Worm (Caenorhabditis elegans): Measurements from ENCODE around the gene nhr-76.

The nhr-76 gene

ce11 chrIV:615244-615643, 12.1 kb upstream of the nhr-76 start, which contains the start of gene C18H7.1:
C18H7.1 (plus strand) TSS chrIV:615544.
- TF ChIP-seq mbf-1 (tag; optimal IDR thresholded peaks at IDR 0.05) (no peak), nhr-25 (tag; optimal IDR thresholded peaks at IDR 0.05) (no peak), nhr-12 (tag; optimal IDR thresholded peaks at IDR 0.05) (no peak), sem-4 (tag; optimal IDR thresholded peaks at IDR 0.05) (no peak), lin-11 (tag; optimal IDR thresholded peaks at IDR 0.05) (no peak), mab-5 (tag; optimal IDR thresholded peaks at IDR 0.05) (no peak), elt-3 (tag; optimal IDR thresholded peaks at IDR 0.05) (no peak), lin-13 (GFP tag; optimal IDR thresholded peaks at IDR 0.05) (no peak), zag-1 (tag; optimal IDR thresholded peaks at IDR 0.05) (no peak)

DNA sequence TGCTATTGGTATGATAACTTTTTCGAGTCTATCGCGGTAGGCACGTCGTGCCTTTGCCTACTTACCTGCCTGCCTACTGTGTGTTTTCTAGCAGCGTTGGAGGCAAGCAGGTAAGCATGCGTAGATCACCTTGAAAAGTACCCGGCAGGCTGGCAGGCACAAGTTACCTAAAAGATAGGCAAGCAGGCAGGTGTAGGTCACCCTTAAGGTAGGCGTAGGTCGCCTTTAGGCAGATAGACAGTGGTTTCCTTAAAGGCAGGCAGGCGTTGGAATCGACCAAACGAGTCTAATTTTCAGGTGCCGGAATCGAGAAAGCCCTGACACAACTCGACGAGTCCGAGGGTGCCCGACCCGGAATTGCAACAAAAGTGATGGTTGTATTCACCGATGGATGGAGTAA, 7.6 kb upstream of the nhr-76 start:
- TF ChIP-seq sem-4 (tag; optimal IDR thresholded peaks at IDR 0.05): no peak
- TF ChIP-seq R02D3.7 (tag; optimal IDR thresholded peaks at IDR 0.05): no peak
- no peak for TF ChIP-seq nhr-12 (tag; optimal IDR thresholded peaks at IDR 0.05)
- TF ChIP-seq ztf-4 (tag; optimal IDR thresholded peaks at IDR 0.05): no peak
- TF ChIP-seq F13H6.1 (tag; optimal IDR thresholded peaks at IDR 0.05): no peak
- no peak for TF ChIP-seq nhr-25 (tag; optimal IDR thresholded peaks at IDR 0.05)
- TF ChIP-seq unc-39 (tag; optimal IDR thresholded peaks at IDR 0.05): no peak
- no peak for TF ChIP-seq lsy-2 (tag; optimal IDR thresholded peaks at IDR 0.05)
- no peak for TF ChIP-seq unc-62 (GFP tag; optimal IDR thresholded peaks at IDR 0.05)
- TF ChIP-seq skn-1 (tag; optimal IDR thresholded peaks at IDR 0.05): no peak

ce11 chrIV:620324-620723, 7.0 kb upstream of the nhr-76 start:
- no peak for TF ChIP-seq mdl-1 (tag; optimal IDR thresholded peaks at IDR 0.05)
- TF ChIP-seq aly-2 (tag; optimal IDR thresholded peaks at IDR 0.05): no peak
- TF ChIP-seq ztf-1 (GFP tag; conservative IDR thresholded peaks at IDR 0.05): no peak
- no peak for TF ChIP-seq ztf-11 (tag; optimal IDR thresholded peaks at IDR 0.05)
- TF ChIP-seq F13H6.1 (tag; optimal IDR thresholded peaks at IDR 0.05): no peak
- TF ChIP-seq nhr-237 (tag; optimal IDR thresholded peaks at IDR 0.05): no peak
- no peak for TF ChIP-seq blmp-1 (tag; optimal IDR thresholded peaks at IDR 0.05; ENCODE audit: insufficient read depth)
- no peak for TF ChIP-seq ama-1 (optimal IDR thresholded peaks at IDR 0.05)
- TF ChIP-seq ceh-16 (tag; optimal IDR thresholded peaks at IDR 0.05): no peak
- peak; percentile 68 for TF ChIP-seq nhr-129 (tag; optimal IDR thresholded peaks at IDR 0.05)
- TF ChIP-seq R02D3.7 (tag; optimal IDR thresholded peaks at IDR 0.05): no peak
- TF ChIP-seq sma-3 (GFP tag; optimal IDR thresholded peaks at IDR 0.05): peak; percentile 37
- TF ChIP-seq nhr-77 (tag; optimal IDR thresholded peaks at IDR 0.05): peak; percentile 25
- TF ChIP-seq lsy-2 (tag; optimal IDR thresholded peaks at IDR 0.05): peak in 1 of 2 experiments; percentile 62
- TF ChIP-seq nhr-21 (tag; optimal IDR thresholded peaks at IDR 0.05): peak; percentile 47
- TF ChIP-seq nhr-11 (tag; optimal IDR thresholded peaks at IDR 0.05): no peak
- no peak for TF ChIP-seq nhr-6 (tag; optimal IDR thresholded peaks at IDR 0.05)
- TF ChIP-seq lin-39 (tag; optimal IDR thresholded peaks at IDR 0.05): no peak
- peak; percentile 40 for TF ChIP-seq C34F6.9 (tag; optimal IDR thresholded peaks at IDR 0.05)
- no peak for TF ChIP-seq nhr-12 (tag; optimal IDR thresholded peaks at IDR 0.05)
- TF ChIP-seq ztf-4 (tag; optimal IDR thresholded peaks at IDR 0.05): no peak
- TF ChIP-seq alr-1 (tag; optimal IDR thresholded peaks at IDR 0.05): no peak
- no peak for TF ChIP-seq dmd-4 (tag; optimal IDR thresholded peaks at IDR 0.05)
- peak; percentile 51 for TF ChIP-seq lin-11 (tag; optimal IDR thresholded peaks at IDR 0.05)
- no peak for TF ChIP-seq unc-39 (tag; optimal IDR thresholded peaks at IDR 0.05)
- TF ChIP-seq elt-3 (tag; optimal IDR thresholded peaks at IDR 0.05): no peak
- TF ChIP-seq zag-1 (tag; optimal IDR thresholded peaks at IDR 0.05): no peak
- no peak for TF ChIP-seq nhr-25 (tag; optimal IDR thresholded peaks at IDR 0.05)
- peak; percentile 49 for TF ChIP-seq fos-1 (tag; optimal IDR thresholded peaks at IDR 0.05)
- no peak for TF ChIP-seq ZK546.5 (tag; optimal IDR thresholded peaks at IDR 0.05)
- TF ChIP-seq ceh-82 (tag; optimal IDR thresholded peaks at IDR 0.05): no peak
- no peak for TF ChIP-seq sma-9 (GFP tag; optimal IDR thresholded peaks at IDR 0.05)
- no peak for TF ChIP-seq sma-9 (tag; optimal IDR thresholded peaks at IDR 0.05)
- TF ChIP-seq unc-62 (GFP tag; optimal IDR thresholded peaks at IDR 0.05): no peak
- TF ChIP-seq egl-27 (tag; optimal IDR thresholded peaks at IDR 0.05): no peak
- TF ChIP-seq lin-13 (GFP tag; optimal IDR thresholded peaks at IDR 0.05): peak; percentile 55
- TF ChIP-seq peb-1 (tag; optimal IDR thresholded peaks at IDR 0.05): no peak
- peak; percentile 61 for TF ChIP-seq gmeb-1 (tag; optimal IDR thresholded peaks at IDR 0.05)
- no peak for TF ChIP-seq elt-1 (tag; optimal IDR thresholded peaks at IDR 0.05)
- TF ChIP-seq nhr-10 (tag; optimal IDR thresholded peaks at IDR 0.05): no peak
- TF ChIP-seq mab-5 (tag; optimal IDR thresholded peaks at IDR 0.05): no peak
- peak; percentile 72 for TF ChIP-seq unc-55 (GFP tag; optimal IDR thresholded peaks at IDR 0.05)
- no peak for TF ChIP-seq crh-2 (tag; optimal IDR thresholded peaks at IDR 0.05)
- no peak for TF ChIP-seq nhr-23 (tag; optimal IDR thresholded peaks at IDR 0.05)
- TF ChIP-seq snpc-4 (tag; optimal IDR thresholded peaks at IDR 0.05): peak; percentile 3
- no peak for TF ChIP-seq Y55F3AM.14 (GFP tag; optimal IDR thresholded peaks at IDR 0.05)
